Worm (Caenorhabditis elegans) whole organism, L2 larva: ENCODE results near the gene srr-4.

Source experiments
- ZK546.5 ChIP-seq: sonication (generic microtip); optimal IDR thresholded peaks from 2 replicates; lab custom pipeline; 2017; ENCODE audit warnings: missing biosample characterization, missing genetic modification characterization
- ceh-82 ChIP-seq: fragments of 150-350 bp; optimal IDR thresholded peaks from 2 replicates; lab custom pipeline; 2014; ENCODE audit warnings: missing biosample characterization, missing genetic modification characterization
- crh-2 ChIP-seq: sonication (generic microtip); optimal IDR thresholded peaks from 2 replicates; lab custom pipeline; 2017; ENCODE audit warnings: missing biosample characterization, missing genetic modification characterization
- mdl-1 ChIP-seq, 2 experiments: fragments of 150-350 bp in 1 of 2; sonication (generic microtip) in 1 of 2; optimal IDR thresholded peaks; 2 replicates each; lab custom pipeline; 2017; ENCODE audit warnings: missing biosample characterization in 2 of 2, missing genetic modification characterization in 2 of 2
- nhr-237 ChIP-seq: fragments of 150-350 bp; optimal IDR thresholded peaks from 2 replicates; lab custom pipeline; 2014; ENCODE audit warnings: missing biosample characterization, missing genetic modification characterization
- sem-4 ChIP-seq: fragments of 150-350 bp; optimal IDR thresholded peaks from 2 replicates; lab custom pipeline; 2014; ENCODE audit warnings: missing biosample characterization, missing genetic modification reagents, missing genetic modification characterization
- unc-62 ChIP-seq: fragments of 150-350 bp; optimal IDR thresholded peaks from 2 replicates; lab custom pipeline; 2014; ENCODE audit warnings: missing biosample characterization, missing genetic modification reagents, missing genetic modification characterization
- ztf-4 ChIP-seq: fragments of 150-350 bp; optimal IDR thresholded peaks from 2 replicates; lab custom pipeline; 2014; ENCODE audit warnings: missing biosample characterization, missing genetic modification characterization

DNA sequence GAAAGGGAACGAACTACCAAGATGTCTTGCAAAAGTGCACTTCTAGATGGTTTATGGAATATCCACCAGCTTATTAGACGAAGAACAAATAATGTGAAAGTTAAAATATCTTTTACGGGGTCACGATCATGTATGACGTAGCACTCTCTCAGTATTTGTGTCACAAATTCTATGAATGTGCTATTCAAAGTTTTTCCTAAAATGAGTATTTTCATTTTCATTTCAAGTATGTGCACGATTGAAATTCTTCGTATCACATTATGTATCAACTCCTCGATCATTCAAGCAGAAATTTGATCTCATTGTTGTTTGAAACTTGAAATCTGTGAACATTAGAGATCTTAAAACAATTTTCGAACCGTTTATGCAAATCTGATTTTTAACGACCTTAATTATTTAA is 41.5 kb upstream of the srr-4 start:
- TF ChIP-seq nhr-237 (tag; lab: Kevin White, UChicago) (no peak), unc-62 (GFP tag; lab: Kevin White, UChicago) (no peak), ztf-4 (no peak), sem-4 (tag; lab: Kevin White, UChicago) (no peak), ZK546.5 (tag; lab: Kevin White, UChicago) (no peak), crh-2 (tag; lab: Kevin White, UChicago) (no peak), ceh-82 (tag; lab: Kevin White, UChicago) (no peak), mdl-1 (tag; optimal IDR thresholded peaks at IDR 0.05; lab: Kevin White, UChicago) (no peak)
